Fruit fly (Drosophila melanogaster) whole organism, embryonic: ENCODE results near the gene Muc91C.

Source experiments
- CG10267 ChIP-seq: fragments of 200-800 bp; sonication (Bioruptor generic); optimal IDR thresholded peaks from 2 replicates; lab custom pipeline; 2018; ENCODE audit warnings: missing biosample characterization, mild to moderate bottlenecking, missing genetic modification characterization, moderate library complexity
- CG10979 ChIP-seq: fragments of 200-800 bp; sonication (Bioruptor generic); optimal IDR thresholded peaks from 2 replicates; lab custom pipeline; 2018; ENCODE audit warnings: missing biosample characterization, mild to moderate bottlenecking, missing genetic modification characterization, moderate library complexity
- CG11723 ChIP-seq: fragments of 200-800 bp; sonication (Bioruptor generic); optimal IDR thresholded peaks from 2 replicates; lab custom pipeline; 2017; ENCODE audit warnings: missing biosample characterization, mild to moderate bottlenecking, missing genetic modification characterization
- CG12071 ChIP-seq: fragments of 200-800 bp; sonication (Bioruptor generic); optimal IDR thresholded peaks from 3 replicates; lab custom pipeline; 2018; ENCODE audit warnings: missing biosample characterization, mild to moderate bottlenecking, missing genetic modification characterization
- CG12236 ChIP-seq: fragments of 200-800 bp; sonication (Bioruptor generic); optimal IDR thresholded peaks from 2 replicates; lab custom pipeline; 2016; ENCODE audit warnings: missing biosample characterization, missing genetic modification characterization
- CG1233 ChIP-seq: fragments of 200-800 bp; sonication (Bioruptor generic); optimal IDR thresholded peaks from 4 replicates; lab custom pipeline; 2018; ENCODE audit warnings: missing biosample characterization, mild to moderate bottlenecking, missing genetic modification characterization
- CG13775 ChIP-seq: fragments of 200-800 bp; sonication (Bioruptor generic); optimal IDR thresholded peaks from 3 replicates; lab custom pipeline; 2017; ENCODE audit warnings: missing biosample characterization, mild to moderate bottlenecking, missing genetic modification characterization
- CG15514 ChIP-seq: fragments of 200-800 bp; sonication (Bioruptor generic); optimal IDR thresholded peaks from 3 replicates; lab custom pipeline; 2017; ENCODE audit warnings: missing biosample characterization, missing genetic modification characterization, mild to moderate bottlenecking, moderate library complexity, missing genetic modification reagents
- CG15696 ChIP-seq: fragments of 200-800 bp; sonication (Bioruptor generic); optimal IDR thresholded peaks from 2 replicates; lab custom pipeline; 2019; ENCODE audit warnings: missing biosample characterization, mild to moderate bottlenecking, missing genetic modification characterization, moderate library complexity
- CG17186 ChIP-seq: fragments of 200-800 bp; sonication (Bioruptor generic); optimal IDR thresholded peaks from 3 replicates; lab custom pipeline; 2017; ENCODE audit warnings: missing biosample characterization, missing genetic modification reagents, missing genetic modification characterization
- CG17829 ChIP-seq: fragments of 200-800 bp; optimal IDR thresholded peaks from 2 replicates; lab custom pipeline; 2019; ENCODE audit warnings: missing biosample characterization, mild to moderate bottlenecking, missing genetic modification characterization, moderate library complexity
- CG4707 ChIP-seq: fragments of 200-800 bp; sonication (Bioruptor generic); optimal IDR thresholded peaks from 2 replicates; lab custom pipeline; 2018; ENCODE audit warnings: missing biosample characterization, mild to moderate bottlenecking, missing genetic modification characterization, moderate library complexity
- CG4820 ChIP-seq: fragments of 200-800 bp; sonication (Bioruptor generic); optimal IDR thresholded peaks from 3 replicates; lab custom pipeline; 2016; ENCODE audit warnings: missing biosample characterization, missing genetic modification characterization
- CG6175 ChIP-seq: fragments of 200-800 bp; sonication (Bioruptor generic); IDR thresholded peaks from 3 replicates; pipeline ENCODE4 v1.3.6; 2022; ENCODE audit warnings: missing biosample characterization, missing genetic modification characterization
- CG6254 ChIP-seq: fragments of 200-800 bp; sonication (Bioruptor generic); optimal IDR thresholded peaks from 3 replicates; lab custom pipeline; 2017; ENCODE audit warnings: mild to moderate bottlenecking, missing biosample characterization, missing genetic modification reagents, missing genetic modification characterization
- CG6765 ChIP-seq: fragments of 200-800 bp; sonication (Bioruptor generic); optimal IDR thresholded peaks from 3 replicates; lab custom pipeline; 2017; ENCODE audit warnings: missing biosample characterization, mild to moderate bottlenecking, missing genetic modification characterization
- CG7928 ChIP-seq: fragments of 200-800 bp; sonication (Bioruptor generic); optimal IDR thresholded peaks from 2 replicates; lab custom pipeline; 2017; ENCODE audit warnings: missing biosample characterization, mild to moderate bottlenecking, missing genetic modification characterization
- CG7963 ChIP-seq: fragments of 200-800 bp; sonication (Bioruptor generic); IDR thresholded peaks from 3 replicates; pipeline ENCODE4 v1.3.6; 2022; ENCODE audit warnings: missing biosample characterization, missing genetic modification characterization; ENCODE audit not compliant: partially characterized antibody
- CG8089 ChIP-seq: fragments of 200-800 bp; sonication (Bioruptor generic); optimal IDR thresholded peaks from 3 replicates; lab custom pipeline; 2016; ENCODE audit warnings: missing biosample characterization, missing genetic modification characterization
- Dip2 ChIP-seq: fragments of 200-800 bp; sonication (Bioruptor generic); IDR thresholded peaks from 2 replicates; pipeline ENCODE4 v1.3.6; 2022; ENCODE audit warnings: missing biosample characterization, missing genetic modification characterization
- Eip74EF ChIP-seq, 2 experiments: fragments of 200-800 bp in 1 of 2; fragments of >200 bp in 1 of 2; sonication (Bioruptor generic) in 1 of 2; optimal IDR thresholded peaks; 2 replicates each; lab custom pipeline; 2017 to 2019; ENCODE audit warnings: missing biosample characterization in 2 of 2, missing genetic modification characterization in 2 of 2, mild to moderate bottlenecking in 1 of 2, moderate library complexity in 1 of 2
- H15 ChIP-seq: fragments of 200-800 bp; sonication (Bioruptor generic); IDR thresholded peaks from 3 replicates; pipeline ENCODE4 v1.3.6; 2022; ENCODE audit warnings: missing biosample characterization, missing genetic modification characterization
- Hr3 ChIP-seq: fragments of 200-800 bp; sonication (Bioruptor generic); optimal IDR thresholded peaks from 3 replicates; lab custom pipeline; 2016; ENCODE audit warnings: missing biosample characterization, missing genetic modification characterization
- NFAT ChIP-seq: fragments of 200-800 bp; sonication (Bioruptor generic); IDR thresholded peaks from 2 replicates; pipeline ENCODE4 v1.3.6; 2022; ENCODE audit warnings: missing biosample characterization, missing genetic modification characterization
- Neu2 ChIP-seq: fragments of 200-800 bp; sonication (Bioruptor generic); optimal IDR thresholded peaks from 3 replicates; lab custom pipeline; 2016; ENCODE audit warnings: missing biosample characterization, missing genetic modification characterization, borderline replicate concordance
- Oli ChIP-seq: fragments of 200-800 bp; sonication (Bioruptor generic); optimal IDR thresholded peaks from 2 replicates; lab custom pipeline; 2018; ENCODE audit warnings: missing biosample characterization, mild to moderate bottlenecking, missing genetic modification characterization, moderate library complexity
- Rfx ChIP-seq: fragments of 200-800 bp; sonication (Bioruptor generic); IDR thresholded peaks from 2 replicates; pipeline ENCODE4 v1.3.6; 2022; ENCODE audit warnings: missing biosample characterization, missing genetic modification characterization
- Ssrp ChIP-seq: fragments of 200-800 bp; sonication (Bioruptor generic); optimal IDR thresholded peaks from 2 replicates; lab custom pipeline; 2018; ENCODE audit warnings: missing biosample characterization, mild to moderate bottlenecking, missing genetic modification characterization, moderate library complexity
- Tbp ChIP-seq: fragments of >200 bp; optimal IDR thresholded peaks from 2 replicates; lab custom pipeline; 2018; ENCODE audit warnings: missing biosample characterization, missing genetic modification characterization
- btn ChIP-seq: fragments of 200-800 bp; sonication (Bioruptor generic); optimal IDR thresholded peaks from 2 replicates; lab custom pipeline; 2016; ENCODE audit warnings: missing biosample characterization, missing genetic modification characterization
- chinmo ChIP-seq: fragments of 200-800 bp; sonication (Bioruptor generic); IDR thresholded peaks from 4 replicates; pipeline ENCODE4 v1.3.6; 2022; ENCODE audit warnings: missing biosample characterization, missing genetic modification characterization; ENCODE audit not compliant: partially characterized antibody
- crc ChIP-seq: fragments of 200-800 bp; sonication (Bioruptor generic); optimal IDR thresholded peaks from 2 replicates; lab custom pipeline; 2016; ENCODE audit warnings: missing biosample characterization, missing genetic modification characterization
- dati ChIP-seq: fragments of 200-800 bp; sonication (Bioruptor generic); IDR thresholded peaks from 2 replicates; pipeline ENCODE4 v1.3.6; 2022; ENCODE audit warnings: missing biosample characterization, missing genetic modification characterization
- gce ChIP-seq: fragments of 200-800 bp; sonication (Bioruptor generic); IDR thresholded peaks from 3 replicates; pipeline ENCODE4 v1.3.6; 2022; ENCODE audit warnings: missing biosample characterization, missing genetic modification characterization
- gt ChIP-seq: fragments of 200-800 bp; sonication (Bioruptor generic); IDR thresholded peaks from 2 replicates; pipeline ENCODE4 v1.3.6; 2022; ENCODE audit warnings: missing biosample characterization, missing genetic modification characterization
- kni ChIP-seq: fragments of 200-800 bp; sonication (Bioruptor generic); optimal IDR thresholded peaks from 3 replicates; lab custom pipeline; 2017; ENCODE audit warnings: mild to moderate bottlenecking, missing biosample characterization, missing genetic modification reagents, missing genetic modification characterization
- lab ChIP-seq: fragments of 200-800 bp; sonication (Bioruptor generic); optimal IDR thresholded peaks from 3 replicates; lab custom pipeline; 2017; ENCODE audit warnings: missing biosample characterization, missing genetic modification characterization, mild to moderate bottlenecking, moderate library complexity, missing genetic modification reagents
- p53 ChIP-seq: fragments of 200-800 bp; sonication (Bioruptor generic); optimal IDR thresholded peaks from 2 replicates; lab custom pipeline; 2016; ENCODE audit warnings: missing biosample characterization, missing genetic modification characterization
- pan ChIP-seq, 4 experiments: fragments of >200 bp in 3 of 4; fragments of 200-800 bp in 1 of 4; sonication (Bioruptor generic) in 1 of 4; optimal IDR thresholded peaks in 3 of 4; IDR thresholded peaks in 1 of 4; 2 replicates each; pipeline versions ENCODE4 v1.3.6 to Lab custom; 2017 to 2022; ENCODE audit warnings: missing biosample characterization in 2 of 4, missing genetic modification characterization in 2 of 4, mixed read lengths in 1 of 4
- phol ChIP-seq: fragments of 200-800 bp; sonication (Bioruptor generic); optimal IDR thresholded peaks from 3 replicates; lab custom pipeline; 2018; ENCODE audit warnings: missing biosample characterization, mild to moderate bottlenecking, missing genetic modification characterization, moderate library complexity
- rib ChIP-seq: fragments of 200-800 bp; sonication (Bioruptor generic); IDR thresholded peaks from 2 replicates; pipeline ENCODE4 v1.3.6; 2022; ENCODE audit warnings: missing biosample characterization, missing genetic modification characterization
- ro ChIP-seq: fragments of 200-800 bp; sonication (Bioruptor generic); IDR thresholded peaks from 2 replicates; pipeline ENCODE4 v1.3.6; 2022; ENCODE audit warnings: missing biosample characterization, missing genetic modification characterization
- sens-2 ChIP-seq: fragments of 200-800 bp; sonication (Bioruptor generic); IDR thresholded peaks from 2 replicates; pipeline ENCODE4 v1.3.6; 2022; ENCODE audit warnings: missing biosample characterization, missing genetic modification characterization
- so ChIP-seq: fragments of 200-800 bp; sonication (Bioruptor generic); IDR thresholded peaks from 3 replicates; pipeline ENCODE4 v1.3.6; 2022; ENCODE audit warnings: missing biosample characterization, missing genetic modification characterization
- stwl ChIP-seq: fragments of 200-800 bp; sonication (Bioruptor generic); optimal IDR thresholded peaks from 3 replicates; lab custom pipeline; 2018; ENCODE audit warnings: missing biosample characterization, mild to moderate bottlenecking, missing genetic modification characterization, moderate library complexity
- tgo ChIP-seq: fragments of 200-800 bp; sonication (Bioruptor generic); IDR thresholded peaks from 3 replicates; pipeline ENCODE4 v1.3.6; 2022; ENCODE audit warnings: missing biosample characterization, missing genetic modification characterization
- toy ChIP-seq: fragments of 200-800 bp; sonication (Bioruptor generic); IDR thresholded peaks from 2 replicates; pipeline ENCODE4 v1.3.6; 2022; ENCODE audit warnings: missing biosample characterization, missing genetic modification characterization
- zfh1 ChIP-seq: fragments of 200-800 bp; sonication (Bioruptor generic); IDR thresholded peaks from 3 replicates; pipeline ENCODE4 v1.3.6; 2022; ENCODE audit warnings: missing biosample characterization, missing genetic modification characterization

The Muc91C gene

DNA sequence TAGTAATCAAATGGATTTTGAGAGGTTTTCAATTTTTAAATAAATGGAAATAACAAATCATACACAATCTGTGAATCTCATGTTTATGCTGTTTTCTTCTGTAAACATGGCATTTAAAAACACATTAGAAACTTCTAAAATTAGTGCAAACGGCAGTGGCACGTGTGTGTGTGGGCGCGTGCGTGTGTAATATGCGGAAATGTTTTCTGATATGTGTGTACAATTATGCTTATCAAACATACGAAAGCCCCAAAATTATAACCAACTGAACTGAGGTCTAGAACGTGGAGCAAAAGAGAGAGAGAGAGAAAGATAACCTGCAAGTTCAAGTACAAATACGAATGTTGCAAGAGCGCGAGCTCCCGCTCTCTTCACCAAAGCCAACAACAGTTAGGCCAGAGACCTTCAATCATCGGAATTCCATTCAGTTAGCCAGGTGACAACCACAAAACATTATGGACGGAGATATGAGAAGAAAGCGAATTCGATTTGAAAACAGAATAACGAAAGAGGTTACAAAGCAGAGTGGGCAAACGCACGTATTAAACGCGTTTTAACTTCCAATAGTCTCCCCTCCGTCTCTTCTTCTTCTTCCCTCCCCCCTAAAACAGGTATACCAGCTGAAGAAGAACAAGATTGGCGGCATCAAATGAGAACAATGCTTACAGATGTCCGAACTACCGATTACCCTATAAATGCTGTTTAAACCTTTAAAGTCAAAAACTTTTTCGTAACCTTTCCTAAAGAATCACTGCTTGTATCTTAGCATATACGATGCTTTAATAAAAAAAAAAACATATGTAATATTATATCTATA lies 48.7 kb upstream of the Muc91C start (continued):
- peak; percentile 95 for TF ChIP-seq Hr3 (GFP tag; lab: Kevin White, UChicago)
- peak; percentile 79 for TF ChIP-seq CG15696 (tag; lab: Kevin White, UChicago)
- peak; percentile 85 for TF ChIP-seq gt (GFP tag; lab: Robert Waterston, UW)
- peak; percentile 95 for TF ChIP-seq CG13775 (GFP tag; lab: Kevin White, UChicago)
- TF ChIP-seq CG17186 (GFP tag; lab: Kevin White, UChicago): peak; percentile 72
- peak; percentile 95 for TF ChIP-seq phol (tag; lab: Kevin White, UChicago)
- TF ChIP-seq CG10267 (tag; lab: Kevin White, UChicago): peak; percentile 92
- TF ChIP-seq CG12071 (GFP tag; lab: Kevin White, UChicago): peak; percentile 95
- TF ChIP-seq CG4820 (GFP tag; lab: Kevin White, UChicago): peak; percentile 95
- peak; percentile 96 for TF ChIP-seq CG10979 (tag; lab: Kevin White, UChicago)
- TF ChIP-seq rib: peak; percentile 97
- peak; percentile 97 for TF ChIP-seq CG1233
- peak; percentile 89 for TF ChIP-seq dati (GFP tag; lab: Robert Waterston, UW)
- TF ChIP-seq Dip2 (GFP tag; lab: Robert Waterston, UW): peak; percentile 33; the same call in 1 of the 2 replicates
- peak; percentile 98 for TF ChIP-seq Rfx (GFP tag; lab: Robert Waterston, UW)
- TF ChIP-seq CG15514 (GFP tag; lab: Kevin White, UChicago): peak; percentile 92
- TF ChIP-seq so (GFP tag; lab: Robert Waterston, UW): peak; percentile 96
- peak; percentile 91 for TF ChIP-seq gce (GFP tag; lab: Robert Waterston, UW)
- peak; percentile 93 for TF ChIP-seq toy (GFP tag; lab: Robert Waterston, UW)
- peak; percentile 88 for TF ChIP-seq kni (GFP tag; lab: Kevin White, UChicago)
- TF ChIP-seq Tbp (GFP tag; lab: Kevin White, UChicago): no peak
- TF ChIP-seq stwl: peak; percentile 37
- TF ChIP-seq CG6254 (GFP tag; lab: Kevin White, UChicago): peak; percentile 93
- TF ChIP-seq tgo (GFP tag; lab: Robert Waterston, UW): peak; percentile 97
- TF ChIP-seq lab: peak; percentile 99
- peak; percentile 96 for TF ChIP-seq CG17829 (tag; lab: Kevin White, UChicago)
- peak; percentile 93 for TF ChIP-seq CG6175 (GFP tag; lab: Robert Waterston, UW)
- peak; percentile 58 for TF ChIP-seq CG12236 (GFP tag; lab: Kevin White, UChicago)
- peak; percentile 79 for TF ChIP-seq CG7928 (GFP tag; lab: Kevin White, UChicago)
- TF ChIP-seq CG7963 (GFP tag; lab: Robert Waterston, UW): no peak
- 0 out of 4 replicates have a peak, but pooled peaks have one; percentile 50 for TF ChIP-seq chinmo
- peak; percentile 43 for TF ChIP-seq btn (GFP tag; lab: Kevin White, UChicago)
- TF ChIP-seq Eip74EF (GFP tag; optimal IDR thresholded peaks at IDR 0.05; lab: Kevin White, UChicago): peak in 1 of 2 experiments; percentile 80
- no peak for TF ChIP-seq Neu2 (GFP tag; lab: Kevin White, UChicago)
- peak; percentile 96 for TF ChIP-seq Ssrp (tag; lab: Kevin White, UChicago)
- peak; percentile 91 for TF ChIP-seq ro (GFP tag; lab: Robert Waterston, UW)
- TF ChIP-seq p53 (GFP tag; lab: Kevin White, UChicago): peak; percentile 67
- peak; percentile 52 for TF ChIP-seq CG8089 (GFP tag; lab: Kevin White, UChicago)
- TF ChIP-seq CG11723 (GFP tag; lab: Kevin White, UChicago): peak; percentile 92
- TF ChIP-seq H15: peak; percentile 97
- peak; percentile 91 for TF ChIP-seq CG6765 (GFP tag; lab: Kevin White, UChicago)
- TF ChIP-seq Oli (tag; lab: Kevin White, UChicago): peak; percentile 95
- peak; percentile 84 for TF ChIP-seq CG4707 (GFP tag; lab: Kevin White, UChicago)
- TF ChIP-seq crc (GFP tag; lab: Kevin White, UChicago): peak; percentile 69
- TF ChIP-seq zfh1 (GFP tag; lab: Robert Waterston, UW): peak; percentile 95
- TF ChIP-seq pan (optimal IDR thresholded peaks at IDR 0.05; lab: Kevin White, UChicago): no peak
- TF ChIP-seq pan (GFP tag; optimal IDR thresholded peaks at IDR 0.05 in 1 of 2, IDR thresholded peaks at IDR 0.05 in 1 of 2): peak in 1 of 2 experiments; percentile 98
- peak; percentile 97 for TF ChIP-seq NFAT (GFP tag; lab: Robert Waterston, UW)
- TF ChIP-seq sens-2: peak; percentile 90
